Worm (Caenorhabditis elegans) whole organism, L4 larva: ENCODE results near the gene F40A3.7.

Source experiments
- F10B5.3 ChIP-seq: sonication (generic microtip); optimal IDR thresholded peaks from 2 replicates; lab custom pipeline; 2016; ENCODE audit warnings: mild to moderate bottlenecking, missing genetic modification characterization, missing compliant biosample characterization
- F26F4.8 ChIP-seq: fragments of 200-800 bp; sonication (Bioruptor generic); conservative IDR thresholded peaks from 2 replicates; pipeline ENCODE4 v1.3.6; 2022; ENCODE audit warnings: missing genetic modification characterization, missing compliant biosample characterization
- F37D6.2 ChIP-seq: sonication (generic microtip); optimal IDR thresholded peaks from 2 replicates; lab custom pipeline; 2016; ENCODE audit warnings: mild to moderate bottlenecking, missing genetic modification characterization, missing compliant biosample characterization
- F49E8.2 ChIP-seq: sonication (generic microtip); optimal IDR thresholded peaks from 2 replicates; lab custom pipeline; 2016; ENCODE audit warnings: missing compliant biosample characterization, mild to moderate bottlenecking, missing genetic modification characterization, borderline replicate concordance
- R02D3.7 ChIP-seq: fragments of 150-350 bp; sonication (generic microtip); optimal IDR thresholded peaks from 3 replicates; lab custom pipeline; 2014; ENCODE audit warnings: missing biosample characterization, missing genetic modification characterization
- T20F7.1 ChIP-seq: fragments of 200-800 bp; sonication (Bioruptor generic); optimal IDR thresholded peaks from 2 replicates; lab custom pipeline; 2018; ENCODE audit warnings: mild to moderate bottlenecking, missing genetic modification characterization, missing compliant biosample characterization
- T26A8.4 ChIP-seq: fragments of 200-800 bp; sonication (Bioruptor generic); IDR thresholded peaks from 2 replicates; pipeline ENCODE4 v1.3.6; 2022; ENCODE audit warnings: missing genetic modification characterization, missing compliant biosample characterization
- Y48G9A.11 ChIP-seq: fragments of 200-800 bp; sonication (Bioruptor generic); IDR thresholded peaks from 2 replicates; pipeline ENCODE4 v1.3.6; 2022; ENCODE audit warnings: missing genetic modification reagents, missing genetic modification characterization, missing compliant biosample characterization
- Y5F2A.4 ChIP-seq: fragments of 200-800 bp; sonication (Bioruptor generic); optimal IDR thresholded peaks from 2 replicates; lab custom pipeline; 2018; ENCODE audit warnings: mild to moderate bottlenecking, missing genetic modification characterization, missing compliant biosample characterization
- aha-1 ChIP-seq: fragments of 150-350 bp; peaks from one replicate; lab custom pipeline; 2014; ENCODE audit warnings: missing biosample characterization, missing genetic modification characterization
- aly-2 ChIP-seq: sonication (generic microtip); optimal IDR thresholded peaks from 2 replicates; lab custom pipeline; 2018; ENCODE audit warnings: missing biosample characterization, missing genetic modification characterization
- ceh-20 ChIP-seq: fragments of 200-800 bp; sonication (Bioruptor generic); IDR thresholded peaks from 2 replicates; pipeline ENCODE4 v1.3.6; 2022; ENCODE audit warnings: missing genetic modification reagents, missing genetic modification characterization, missing compliant biosample characterization
- ceh-28 ChIP-seq: fragments of 150-350 bp; optimal IDR thresholded peaks from 2 replicates; lab custom pipeline; 2014; ENCODE audit warnings: missing biosample characterization, missing genetic modification reagents, missing genetic modification characterization
- ces-1 ChIP-seq: fragments of 150-350 bp; sonication (generic microtip); optimal IDR thresholded peaks from 4 replicates; lab custom pipeline; 2014; ENCODE audit warnings: missing biosample characterization, missing genetic modification reagents, missing genetic modification characterization
- daf-16 ChIP-seq, 3 experiments: sonication (generic microtip); optimal IDR thresholded peaks; 2 replicates each; lab custom pipeline; 2016 to 2017; ENCODE audit warnings: missing genetic modification characterization in 3 of 3, missing genetic modification reagents in 3 of 3, mild to moderate bottlenecking in 2 of 3, missing compliant biosample characterization in 2 of 3, missing biosample characterization in 1 of 3, moderate library complexity in 1 of 3
- dmd-8 ChIP-seq: fragments of 200-800 bp; sonication (Bioruptor generic); IDR thresholded peaks from 2 replicates; pipeline ENCODE4 v1.3.6; 2022; ENCODE audit warnings: missing genetic modification characterization, missing compliant biosample characterization
- dpl-1 ChIP-seq: fragments of 150-350 bp; optimal IDR thresholded peaks from 2 replicates; lab custom pipeline; 2014; ENCODE audit warnings: missing biosample characterization, missing genetic modification reagents, missing genetic modification characterization
- hif-1 ChIP-seq, 2 experiments: sonication (generic microtip); optimal IDR thresholded peaks; 2 replicates each; lab custom pipeline; 2016 to 2017; ENCODE audit warnings: missing compliant biosample characterization in 2 of 2, missing genetic modification characterization in 2 of 2, missing genetic modification reagents in 2 of 2, missing genotype in 2 of 2, mild to moderate bottlenecking in 1 of 2
- hlh-30 ChIP-seq: sonication (generic microtip); optimal IDR thresholded peaks from 2 replicates; lab custom pipeline; 2017; ENCODE audit warnings: antibody characterized with exemption, mild to moderate bottlenecking, missing genetic modification characterization, missing compliant biosample characterization; ENCODE audit not compliant: insufficient read depth
- lim-7 ChIP-seq: fragments of 200-800 bp; sonication (Bioruptor generic); IDR thresholded peaks from 2 replicates; pipeline ENCODE4 v1.3.6; 2022; ENCODE audit warnings: missing genetic modification characterization, missing compliant biosample characterization
- lin-13 ChIP-seq: fragments of 150-350 bp; optimal IDR thresholded peaks from 2 replicates; lab custom pipeline; 2014; ENCODE audit warnings: missing biosample characterization, missing genetic modification reagents, missing genetic modification characterization
- lin-15B ChIP-seq: fragments of 150-350 bp; sonication (generic microtip); optimal IDR thresholded peaks from 3 replicates; lab custom pipeline; 2014; ENCODE audit warnings: missing biosample characterization, missing genetic modification characterization
- lin-29 ChIP-seq: fragments of 200-800 bp; sonication (Bioruptor generic); IDR thresholded peaks from 2 replicates; pipeline ENCODE4 v1.3.6; 2022; ENCODE audit warnings: missing genetic modification reagents, missing genetic modification characterization, missing compliant biosample characterization
- lsy-2 ChIP-seq, 2 experiments: fragments of 150-350 bp in 1 of 2; sonication (generic microtip) in 1 of 2; optimal IDR thresholded peaks; 2 replicates each; lab custom pipeline; 2014 to 2017; ENCODE audit warnings: missing biosample characterization in 2 of 2, missing genetic modification characterization in 2 of 2
- madf-9 ChIP-seq: fragments of 200-800 bp; sonication (Bioruptor generic); conservative IDR thresholded peaks from 2 replicates; pipeline ENCODE4 v1.3.6; 2022; ENCODE audit warnings: missing genetic modification reagents, missing genetic modification characterization, missing compliant biosample characterization
- mdl-1 ChIP-seq, 2 experiments: fragments of 150-350 bp in 1 of 2; sonication (generic microtip) in 1 of 2; optimal IDR thresholded peaks; 2 replicates each; lab custom pipeline; 2014 to 2017; ENCODE audit warnings: missing biosample characterization in 2 of 2, missing genetic modification characterization in 2 of 2
- mdt-29 ChIP-seq: fragments of 200-800 bp; sonication (Bioruptor generic); IDR thresholded peaks from 2 replicates; pipeline ENCODE4 v1.3.6; 2022; ENCODE audit warnings: missing genetic modification reagents, missing genetic modification characterization, missing compliant biosample characterization
- mep-1 ChIP-seq: fragments of 150-350 bp; sonication (generic microtip); optimal IDR thresholded peaks from 3 replicates; lab custom pipeline; 2014; ENCODE audit warnings: missing biosample characterization, missing genetic modification characterization
- mxl-2 ChIP-seq: fragments of 200-800 bp; sonication (Bioruptor generic); conservative IDR thresholded peaks from 2 replicates; pipeline ENCODE4 v1.3.6; 2022; ENCODE audit warnings: missing genetic modification reagents, missing genetic modification characterization, missing compliant biosample characterization
- mxl-3 ChIP-seq: fragments of 200-800 bp; sonication (Bioruptor generic); optimal IDR thresholded peaks from 2 replicates; lab custom pipeline; 2018; ENCODE audit warnings: mild to moderate bottlenecking, missing genetic modification characterization, missing compliant biosample characterization
- nhr-10 ChIP-seq: fragments of 150-350 bp; optimal IDR thresholded peaks from 2 replicates; lab custom pipeline; 2014; ENCODE audit warnings: missing biosample characterization, missing genetic modification characterization
- nhr-102 ChIP-seq: sonication (generic microtip); optimal IDR thresholded peaks from 2 replicates; lab custom pipeline; 2016; ENCODE audit warnings: mild to moderate bottlenecking, missing genetic modification characterization, moderate library complexity, missing compliant biosample characterization
- nhr-11 ChIP-seq: fragments of 150-350 bp; optimal IDR thresholded peaks from 2 replicates; lab custom pipeline; 2014; ENCODE audit warnings: missing biosample characterization, missing genetic modification characterization
- nhr-25 ChIP-seq: sonication (generic microtip); optimal IDR thresholded peaks from 2 replicates; lab custom pipeline; 2017; ENCODE audit warnings: missing genetic modification characterization, mild to moderate bottlenecking, missing compliant biosample characterization, antibody characterized with exemption, moderate library complexity, borderline replicate concordance; ENCODE audit not compliant: insufficient read depth
- nhr-28 ChIP-seq: fragments of 150-350 bp; optimal IDR thresholded peaks from 2 replicates; lab custom pipeline; 2014; ENCODE audit warnings: missing biosample characterization, missing genetic modification characterization
- nhr-42 ChIP-seq: fragments of 200-800 bp; sonication (Bioruptor generic); IDR thresholded peaks from 2 replicates; pipeline ENCODE4 v1.3.6; 2022; ENCODE audit warnings: missing genetic modification characterization, missing compliant biosample characterization
- nhr-6 ChIP-seq: fragments of 150-350 bp; optimal IDR thresholded peaks from 2 replicates; lab custom pipeline; 2014; ENCODE audit warnings: missing biosample characterization, missing genetic modification characterization
- pqm-1 ChIP-seq: sonication (generic microtip); optimal IDR thresholded peaks from 2 replicates; lab custom pipeline; 2017; ENCODE audit warnings: missing biosample characterization, missing genetic modification characterization
- rbr-2 ChIP-seq: sonication (generic microtip); optimal IDR thresholded peaks from 2 replicates; lab custom pipeline; 2016; ENCODE audit warnings: missing genotype, missing genetic modification characterization, missing compliant biosample characterization
- sdz-12 ChIP-seq: fragments of 200-800 bp; sonication (Bioruptor generic); optimal IDR thresholded peaks from 2 replicates; lab custom pipeline; 2018; ENCODE audit warnings: mild to moderate bottlenecking, missing genetic modification characterization, missing compliant biosample characterization
- tra-1 ChIP-seq: fragments of 200-800 bp; sonication (Bioruptor generic); IDR thresholded peaks from 2 replicates; pipeline ENCODE4 v1.3.6; 2022; ENCODE audit warnings: missing genetic modification reagents, missing genetic modification characterization, missing compliant biosample characterization
- unc-62 ChIP-seq, 3 experiments: fragments of 150-350 bp in 1 of 3; sonication (generic microtip); optimal IDR thresholded peaks in 2 of 3; peaks in 1 of 3; 1 replicate in 1 of 3; 2 replicates in 2 of 3; lab custom pipeline; 2014 to 2017; ENCODE audit warnings: missing biosample characterization in 3 of 3, missing genetic modification characterization in 3 of 3, missing genetic modification reagents in 3 of 3, missing genotype in 1 of 3
- zag-1 ChIP-seq: fragments of 150-350 bp; optimal IDR thresholded peaks from 2 replicates; lab custom pipeline; 2014; ENCODE audit warnings: missing biosample characterization, missing genetic modification characterization

F40A3.7 gene

ce11 chrV:7884441-7884840, 15.2 kb downstream of the F40A3.7 start:
- no peak for TF ChIP-seq lin-29
- peak; percentile 1 for TF ChIP-seq nhr-11
- peak; percentile 84 for TF ChIP-seq aha-1 (tag; lab: Kevin White, UChicago)
- TF ChIP-seq, all 104 proteins: peak for 2

DNA sequence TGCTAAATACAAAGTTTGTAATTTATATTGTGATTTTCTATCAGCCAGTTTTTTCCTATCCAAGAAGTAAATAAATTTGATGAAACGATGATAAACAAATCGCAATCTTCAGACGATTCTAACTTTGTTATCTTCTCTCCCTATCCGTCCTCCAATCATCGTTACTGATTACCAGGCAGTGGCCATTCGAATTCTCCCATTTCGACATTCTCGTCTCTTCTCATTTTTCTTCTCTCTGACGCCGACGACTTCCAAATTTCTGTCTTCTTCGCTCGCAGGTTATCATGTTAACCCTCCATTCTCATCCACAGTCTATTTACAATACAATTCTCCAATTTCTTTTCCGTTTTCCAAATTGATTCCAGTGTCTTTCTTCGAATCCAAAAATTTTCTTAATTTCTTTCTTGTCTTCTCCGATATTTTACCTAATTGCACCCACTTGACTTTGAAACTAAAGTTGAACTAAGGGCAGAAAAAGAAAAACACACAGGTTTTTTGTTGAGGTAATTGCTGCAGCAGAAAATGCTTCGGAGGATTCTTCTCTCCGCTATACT, 21.2 kb downstream of the F40A3.7 start, which contains the start of gene F40A3.2:
TSS of gene F40A3.2 (plus strand) at position 504 of the 554 bp plus-strand sequence.
- TF ChIP-seq pqm-1 (tag; lab: Kevin White, UChicago) (no peak), ces-1 (GFP tag; lab: Kevin White, UChicago) (no peak), tra-1 (no peak), hif-1 (tag; optimal IDR thresholded peaks at IDR 0.05; lab: Kevin White, UChicago) (no peak), aly-2 (tag; lab: Kevin White, UChicago) (no peak), T26A8.4 (GFP tag; lab: Robert Waterston, UW) (no peak), nhr-25 (tag; lab: Kevin White, UChicago) (no peak), lim-7 (GFP tag; lab: Robert Waterston, UW) (no peak), ceh-28 (tag; lab: Kevin White, UChicago) (no peak), ceh-20 (GFP tag; lab: Robert Waterston, UW) (no peak), T20F7.1 (GFP tag; lab: Kevin White, UChicago) (no peak), madf-9 (GFP tag; lab: Robert Waterston, UW) (no peak), dpl-1 (no peak), nhr-102 (tag; lab: Kevin White, UChicago) (no peak), nhr-28 (tag; lab: Kevin White, UChicago) (no peak), lin-15B (no peak), zag-1 (no peak), rbr-2 (tag; lab: Kevin White, UChicago) (no peak), daf-16 (GFP tag; optimal IDR thresholded peaks at IDR 0.05; lab: Kevin White, UChicago) (no peak), daf-16 (tag; optimal IDR thresholded peaks at IDR 0.05; lab: Kevin White, UChicago) (no peak), mdl-1 (tag; optimal IDR thresholded peaks at IDR 0.05; lab: Kevin White, UChicago) (no peak)
- TF ChIP-seq, all 104 proteins: peak for 0

ce11 chrV:7876881-7877475, 22.7 kb downstream of the F40A3.7 start, which contains the start of gene F40A3.3:
Gene F40A3.3, plus strand, starts transcription at chrV:7877444.
- no peak for TF ChIP-seq mxl-2
- no peak for TF ChIP-seq daf-16 (GFP tag; optimal IDR thresholded peaks at IDR 0.05; lab: Kevin White, UChicago)
- TF ChIP-seq daf-16 (tag; optimal IDR thresholded peaks at IDR 0.05; lab: Kevin White, UChicago), result peak; percentile 90
- peak in 1 of 2 experiments; percentile 24 for TF ChIP-seq lsy-2 (tag; optimal IDR thresholded peaks at IDR 0.05; lab: Kevin White, UChicago)
- TF ChIP-seq sdz-12 (GFP tag; lab: Kevin White, UChicago), result no peak
- peak; percentile 15 for TF ChIP-seq nhr-28 (tag; lab: Kevin White, UChicago)
- peak; percentile 4 for TF ChIP-seq mep-1 (tag; lab: Kevin White, UChicago)
- TF ChIP-seq hlh-30, result no peak
- peak in 1 of 2 experiments; percentile 2 for TF ChIP-seq unc-62 (GFP tag; optimal IDR thresholded peaks at IDR 0.05 in 1 of 2; lab: Kevin White, UChicago)
- no peak for TF ChIP-seq unc-62 (tag; optimal IDR thresholded peaks at IDR 0.05; lab: Kevin White, UChicago)

DNA sequence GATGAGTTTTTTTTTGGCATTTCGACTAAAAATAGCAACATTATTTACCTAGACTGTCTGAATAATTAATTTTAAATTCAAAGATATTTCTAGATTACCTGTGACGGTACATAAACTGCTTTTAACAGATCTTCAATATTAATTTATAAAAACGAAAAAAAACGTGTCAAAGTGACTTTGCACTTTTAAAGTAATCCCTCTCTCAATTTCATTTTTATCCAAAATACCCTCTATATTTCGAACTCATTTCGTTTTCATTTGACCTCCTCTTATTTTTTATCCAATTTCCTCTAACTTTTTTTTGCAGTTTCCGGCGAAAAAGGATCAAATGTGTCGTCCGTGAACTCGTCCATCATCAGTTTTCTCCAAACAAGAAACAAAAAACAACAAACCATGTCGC, 24.2 kb downstream of the F40A3.7 start, which contains the start of gene F40A3.4:
TSS of gene F40A3.4 (plus strand) at position 301 of the 400 bp plus-strand sequence.
- TF ChIP-seq nhr-42 (GFP tag; lab: Robert Waterston, UW) (no peak), zag-1 (no peak), Y5F2A.4 (GFP tag; lab: Kevin White, UChicago) (no peak), Y48G9A.11 (no peak), nhr-10 (tag; lab: Kevin White, UChicago) (no peak), F37D6.2 (no peak), F26F4.8 (GFP tag; lab: Robert Waterston, UW) (no peak), mdl-1 (tag; optimal IDR thresholded peaks at IDR 0.05; lab: Kevin White, UChicago) (no peak), madf-9 (GFP tag; lab: Robert Waterston, UW) (no peak), pqm-1 (tag; lab: Kevin White, UChicago) (no peak), nhr-6 (no peak), dmd-8 (GFP tag; lab: Robert Waterston, UW) (no peak), mdt-29 (GFP tag; lab: Robert Waterston, UW) (no peak), R02D3.7 (no peak), nhr-25 (tag; lab: Kevin White, UChicago) (no peak), F49E8.2 (no peak), lin-13 (GFP tag; lab: Kevin White, UChicago) (no peak), F10B5.3 (tag; lab: Kevin White, UChicago) (no peak), mxl-3 (GFP tag; lab: Kevin White, UChicago) (no peak)
